Fruit fly (Drosophila melanogaster): ENCODE results near the gene Vti1b.

Gene Vti1b

dm6 chr3R:18396801-18397604 is at the start of gene Vti1b:
Gene Vti1b (plus strand): TSS chr3R:18396995.
- peak; percentile 88 for TF ChIP-seq CG12605 (GFP tag; IDR thresholded peaks at IDR 0.05)
- TF ChIP-seq CG15710 (tag; optimal IDR thresholded peaks at IDR 0.05): peak; percentile 97
- peak; percentile 96 for TF ChIP-seq CG9948 (tag; optimal IDR thresholded peaks at IDR 0.05)
- TF ChIP-seq CG13204 (GFP tag; optimal IDR thresholded peaks at IDR 0.05): peak; percentile 91
- peak; percentile 94 for TF ChIP-seq Snoo (tag; optimal IDR thresholded peaks at IDR 0.05)
- TF ChIP-seq CG4496 (GFP tag; IDR thresholded peaks at IDR 0.05): peak; percentile 98
- TF ChIP-seq D1 (tag; optimal IDR thresholded peaks at IDR 0.05): peak; percentile 93
- peak; percentile 98 for TF ChIP-seq CG8301 (tag; optimal IDR thresholded peaks at IDR 0.05)
- peak; percentile 93 for TF ChIP-seq CG10348 (GFP tag; IDR thresholded peaks at IDR 0.05)
- TF ChIP-seq rn (GFP tag; IDR thresholded peaks at IDR 0.05): peak; percentile 94
- TF ChIP-seq CG14655 (GFP tag; optimal IDR thresholded peaks at IDR 0.05): peak; percentile 98
- peak; percentile 80 for TF ChIP-seq EcR (GFP tag; optimal IDR thresholded peaks at IDR 0.05)
- TF ChIP-seq CG8159 (tag; optimal IDR thresholded peaks at IDR 0.05): peak; percentile 98
- TF ChIP-seq Pif1B (GFP tag; optimal IDR thresholded peaks at IDR 0.05): peak; percentile 97
- peak; percentile 97 for TF ChIP-seq Ets98B (GFP tag; IDR thresholded peaks at IDR 0.05)
- peak; percentile 98 for TF ChIP-seq CG32121 (GFP tag; IDR thresholded peaks at IDR 0.05)
- peak; percentile 98 for TF ChIP-seq gl (tag; optimal IDR thresholded peaks at IDR 0.05)
- peak; percentile 97 for TF ChIP-seq fd96Ca (GFP tag; IDR thresholded peaks at IDR 0.05)
- peak; percentile 94 for TF ChIP-seq CG34367 (tag; optimal IDR thresholded peaks at IDR 0.05)
- peak; percentile 97 for TF ChIP-seq Pif1A (GFP tag; optimal IDR thresholded peaks at IDR 0.05)
- TF ChIP-seq CG17806 (tag; optimal IDR thresholded peaks at IDR 0.05): peak; percentile 97

- TF ChIP-seq CG17806 (tag; optimal IDR thresholded peaks at IDR 0.05) (no peak), CG8159 (tag; optimal IDR thresholded peaks at IDR 0.05) (no peak), CG10348 (GFP tag; IDR thresholded peaks at IDR 0.05) (no peak), CG15710 (tag; optimal IDR thresholded peaks at IDR 0.05) (no peak), Pif1B (GFP tag; optimal IDR thresholded peaks at IDR 0.05) (no peak), CG12605 (GFP tag; IDR thresholded peaks at IDR 0.05) (no peak), CG8301 (tag; optimal IDR thresholded peaks at IDR 0.05) (no peak), CG13204 (GFP tag; optimal IDR thresholded peaks at IDR 0.05) (no peak), CG14655 (GFP tag; optimal IDR thresholded peaks at IDR 0.05) (no peak), fd96Ca (GFP tag; IDR thresholded peaks at IDR 0.05) (no peak), CG9948 (tag; optimal IDR thresholded peaks at IDR 0.05) (no peak), rn (GFP tag; IDR thresholded peaks at IDR 0.05) (no peak), EcR (GFP tag; optimal IDR thresholded peaks at IDR 0.05) (no peak), Snoo (tag; optimal IDR thresholded peaks at IDR 0.05) (no peak)
Observed at dm6 chr3R:18355781-18356180, 41.0 kb upstream of the Vti1b start.

dm6 chr3R:18360630-18361260 is 36.0 kb upstream of the Vti1b start, which contains the start of gene CG15803:
Gene CG15803 (minus strand): TSS chr3R:18360728.
- TF ChIP-seq gl (tag; optimal IDR thresholded peaks at IDR 0.05): no peak
- peak; percentile 4 for TF ChIP-seq CG13204 (GFP tag; optimal IDR thresholded peaks at IDR 0.05)
- TF ChIP-seq CG9948 (tag; optimal IDR thresholded peaks at IDR 0.05): no peak
- 0 out of 3 replicates have a peak, but pooled peaks have one; percentile 32 for TF ChIP-seq CG4496 (GFP tag; IDR thresholded peaks at IDR 0.05)
- TF ChIP-seq CG12605 (GFP tag; IDR thresholded peaks at IDR 0.05): no peak
- TF ChIP-seq fd96Ca (GFP tag; IDR thresholded peaks at IDR 0.05): no peak
- TF ChIP-seq Pif1B (GFP tag; optimal IDR thresholded peaks at IDR 0.05): no peak
- no peak for TF ChIP-seq Ets98B (GFP tag; IDR thresholded peaks at IDR 0.05)
- no peak for TF ChIP-seq CG8159 (tag; optimal IDR thresholded peaks at IDR 0.05)
- no peak for TF ChIP-seq rn (GFP tag; IDR thresholded peaks at IDR 0.05)
- no peak for TF ChIP-seq D1 (tag; optimal IDR thresholded peaks at IDR 0.05)

- TF ChIP-seq CG8301 (tag; optimal IDR thresholded peaks at IDR 0.05) (no peak), CG34367 (tag; optimal IDR thresholded peaks at IDR 0.05) (no peak), CG32121 (GFP tag; IDR thresholded peaks at IDR 0.05) (no peak), CG4496 (GFP tag; IDR thresholded peaks at IDR 0.05) (no peak), CG17806 (tag; optimal IDR thresholded peaks at IDR 0.05) (no peak), CG10348 (GFP tag; IDR thresholded peaks at IDR 0.05) (no peak), fd96Ca (GFP tag; IDR thresholded peaks at IDR 0.05) (no peak), CG12605 (GFP tag; IDR thresholded peaks at IDR 0.05) (no peak), rn (GFP tag; IDR thresholded peaks at IDR 0.05) (no peak), CG9948 (tag; optimal IDR thresholded peaks at IDR 0.05) (no peak), CG14655 (GFP tag; optimal IDR thresholded peaks at IDR 0.05) (no peak), Snoo (tag; optimal IDR thresholded peaks at IDR 0.05) (no peak), Pif1B (GFP tag; optimal IDR thresholded peaks at IDR 0.05) (no peak), gl (tag; optimal IDR thresholded peaks at IDR 0.05) (no peak)
Observed at dm6 chr3R:18361694-18362093, 35.1 kb upstream of the Vti1b start, which contains the start of gene hmw. Gene hmw (plus strand): TSS chr3R:18361994.

DNA sequence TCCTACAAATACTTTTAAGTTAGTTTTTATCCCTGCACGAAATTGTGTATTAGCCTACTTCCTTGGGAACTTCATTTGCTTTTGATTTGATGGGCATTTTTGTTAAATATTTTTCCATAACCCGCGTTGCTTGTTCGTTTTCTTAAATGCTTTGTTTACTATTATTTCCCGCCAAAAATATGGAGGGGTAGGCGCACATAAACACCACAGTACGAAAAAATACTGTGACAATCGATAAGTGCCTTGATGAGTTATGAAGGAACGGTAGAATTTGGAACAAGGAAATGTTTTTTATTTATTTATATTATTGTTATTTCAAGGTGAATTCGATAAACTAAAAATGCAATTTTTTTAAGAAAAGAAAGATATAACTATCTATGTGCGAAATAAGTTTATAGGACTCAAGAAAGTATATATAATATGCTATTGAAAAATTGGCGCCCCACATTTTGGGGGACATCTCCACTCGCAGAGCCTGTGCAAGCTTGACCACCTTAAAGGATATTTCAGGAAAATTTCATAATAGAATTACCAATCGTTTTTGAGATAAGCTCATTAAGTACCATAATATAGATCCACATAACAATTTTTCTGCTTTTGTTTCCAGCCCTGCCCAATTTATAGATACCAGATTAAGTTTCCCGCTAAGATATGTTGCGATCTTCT is 30.7 kb upstream of the Vti1b start, which contains the start of the genes WRNexo and Nup43:
Gene WRNexo (minus strand): TSS at position 185 of the 666 bp plus-strand sequence.
Gene Nup43 (plus strand): TSS at position 661 of the 666 bp plus-strand sequence.
- TF ChIP-seq CG17806 (tag; optimal IDR thresholded peaks at IDR 0.05) (peak; percentile 20), CG8301 (tag; optimal IDR thresholded peaks at IDR 0.05) (no peak), EcR (GFP tag; optimal IDR thresholded peaks at IDR 0.05) (no peak), CG4496 (GFP tag; IDR thresholded peaks at IDR 0.05) (no peak), D1 (tag; optimal IDR thresholded peaks at IDR 0.05) (no peak), CG32121 (GFP tag; IDR thresholded peaks at IDR 0.05) (no peak), CG10348 (GFP tag; IDR thresholded peaks at IDR 0.05) (no peak), CG15710 (tag; optimal IDR thresholded peaks at IDR 0.05) (peak; percentile 45), CG34367 (tag; optimal IDR thresholded peaks at IDR 0.05) (no peak), gl (tag; optimal IDR thresholded peaks at IDR 0.05) (no peak), CG9948 (tag; optimal IDR thresholded peaks at IDR 0.05) (no peak), CG13204 (GFP tag; optimal IDR thresholded peaks at IDR 0.05) (no peak), Pif1A (GFP tag; optimal IDR thresholded peaks at IDR 0.05) (no peak), Ets98B (GFP tag; IDR thresholded peaks at IDR 0.05) (no peak), CG12605 (GFP tag; IDR thresholded peaks at IDR 0.05) (no peak), Snoo (tag; optimal IDR thresholded peaks at IDR 0.05) (no peak), rn (GFP tag; IDR thresholded peaks at IDR 0.05) (no peak), Pif1B (GFP tag; optimal IDR thresholded peaks at IDR 0.05) (no peak), CG14655 (GFP tag; optimal IDR thresholded peaks at IDR 0.05) (peak; percentile 47), fd96Ca (GFP tag; IDR thresholded peaks at IDR 0.05) (0 out of 3 replicates have a peak, but pooled peaks have one; percentile 29), CG8159 (tag; optimal IDR thresholded peaks at IDR 0.05) (peak; percentile 45)
